Worm (Caenorhabditis elegans): ENCODE data around the gene F58A3.3.

DNA sequence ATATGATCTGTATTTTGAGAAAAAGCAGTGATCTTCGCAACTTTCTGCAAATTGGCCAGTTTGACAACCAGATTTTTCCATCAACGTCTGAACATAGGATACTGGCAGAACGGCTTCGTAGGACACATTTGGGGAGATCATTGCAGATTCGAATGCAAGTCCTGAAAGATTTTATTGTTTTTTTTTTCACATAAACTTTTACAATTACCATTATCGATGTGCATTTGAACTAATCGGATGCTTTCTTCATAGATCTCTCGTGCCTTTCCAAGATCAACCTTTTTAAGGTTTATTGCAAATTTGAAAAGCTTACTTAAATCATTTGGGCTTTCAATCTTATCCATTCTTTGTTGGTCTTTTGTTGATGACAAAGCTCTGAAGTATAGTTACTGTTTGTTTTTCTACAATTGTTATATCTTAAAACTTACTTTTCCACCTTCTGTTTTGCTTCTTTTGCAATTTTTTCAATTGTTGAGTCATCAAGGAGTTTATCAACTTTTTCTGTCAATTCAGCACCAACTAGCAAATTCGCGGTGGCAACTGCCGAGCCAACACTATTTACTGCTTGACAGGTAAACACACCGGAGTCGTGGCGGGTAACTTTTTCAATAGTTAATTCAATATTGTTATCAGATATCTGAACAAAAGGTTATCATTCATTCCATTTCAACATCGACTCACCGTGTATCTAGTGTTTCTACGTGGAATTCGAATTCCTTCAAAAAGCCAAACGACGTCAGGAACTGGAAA, 35.8 kb upstream of the F58A3.3 start:
- TF ChIP-seq crh-2 (tag; optimal IDR thresholded peaks at IDR 0.05) (no peak), lsy-2 (tag; optimal IDR thresholded peaks at IDR 0.05) (no peak), unc-62 (GFP tag; optimal IDR thresholded peaks at IDR 0.05) (no peak), lin-13 (GFP tag; optimal IDR thresholded peaks at IDR 0.05) (no peak), mdl-1 (tag; optimal IDR thresholded peaks at IDR 0.05) (no peak), zag-1 (tag; optimal IDR thresholded peaks at IDR 0.05) (no peak), nhr-25 (tag; optimal IDR thresholded peaks at IDR 0.05) (no peak), sma-9 (GFP tag; optimal IDR thresholded peaks at IDR 0.05) (no peak), sma-9 (tag; optimal IDR thresholded peaks at IDR 0.05) (no peak), snpc-4 (tag; optimal IDR thresholded peaks at IDR 0.05) (no peak), nhr-21 (tag; optimal IDR thresholded peaks at IDR 0.05) (no peak), alr-1 (tag; optimal IDR thresholded peaks at IDR 0.05) (no peak), blmp-1 (tag; optimal IDR thresholded peaks at IDR 0.05; ENCODE audit: insufficient read depth) (no peak), nhr-129 (tag; optimal IDR thresholded peaks at IDR 0.05) (no peak), ztf-11 (tag; optimal IDR thresholded peaks at IDR 0.05) (no peak)
